Worm (Caenorhabditis elegans) whole organism, young adult: ENCODE results near the gene gly-5.

Source experiments
- B0261.1 ChIP-seq: sonication (generic microtip); optimal IDR thresholded peaks from 2 replicates; lab custom pipeline; 2016; ENCODE audit warnings: mild to moderate bottlenecking, missing genetic modification characterization, moderate library complexity, missing compliant biosample characterization
- F10E7.11 ChIP-seq: sonication (generic microtip); optimal IDR thresholded peaks from 2 replicates; lab custom pipeline; 2017; ENCODE audit warnings: mild to moderate bottlenecking, missing genetic modification characterization, moderate library complexity, missing compliant biosample characterization
- F22D6.2 ChIP-seq: sonication (generic microtip); optimal IDR thresholded peaks from 2 replicates; lab custom pipeline; 2016; ENCODE audit warnings: mild to moderate bottlenecking, missing genetic modification characterization, missing compliant biosample characterization
- F37B4.10 ChIP-seq: fragments of 200-800 bp; sonication (Bioruptor generic); IDR thresholded peaks from 2 replicates; pipeline ENCODE4 v1.3.6; 2022; ENCODE audit warnings: missing genetic modification characterization, missing compliant biosample characterization
- F39B2.1 ChIP-seq: fragments of 200-800 bp; sonication (Bioruptor generic); IDR thresholded peaks from 2 replicates; pipeline ENCODE4 v1.3.6; 2022; ENCODE audit warnings: missing genetic modification reagents, missing genetic modification characterization, missing compliant biosample characterization
- F57C9.4 ChIP-seq: sonication (generic microtip); optimal IDR thresholded peaks from 2 replicates; lab custom pipeline; 2017; ENCODE audit warnings: mild to moderate bottlenecking, missing genetic modification characterization, missing compliant biosample characterization
- K11D2.4 ChIP-seq: fragments of 200-800 bp; sonication (Bioruptor generic); IDR thresholded peaks from 2 replicates; pipeline ENCODE4 v1.3.6; 2022; ENCODE audit warnings: missing genetic modification reagents, missing genetic modification characterization, missing compliant biosample characterization
- Y53G8AR.9 ChIP-seq: fragments of 200-800 bp; sonication (Bioruptor generic); conservative IDR thresholded peaks from 2 replicates; pipeline ENCODE4 v1.3.6; 2022; ENCODE audit warnings: missing genetic modification reagents, missing genetic modification characterization, missing compliant biosample characterization
- ZK185.1 ChIP-seq: sonication (generic microtip); optimal IDR thresholded peaks from 2 replicates; lab custom pipeline; 2016; ENCODE audit warnings: mild to moderate bottlenecking, missing genetic modification characterization, missing compliant biosample characterization; ENCODE audit not compliant: poor library complexity, severe bottlenecking
- aptf-2 ChIP-seq: fragments of 200-800 bp; sonication (Bioruptor generic); conservative IDR thresholded peaks from 2 replicates; pipeline ENCODE4 v1.3.6; 2022; ENCODE audit warnings: missing genetic modification reagents, missing genetic modification characterization, missing compliant biosample characterization
- aptf-3 ChIP-seq: fragments of 200-800 bp; sonication (Bioruptor generic); IDR thresholded peaks from 2 replicates; pipeline ENCODE4 v1.3.6; 2022; ENCODE audit warnings: missing genetic modification characterization, missing compliant biosample characterization
- atf-7 ChIP-seq: sonication (generic microtip); optimal IDR thresholded peaks from 2 replicates; lab custom pipeline; 2017; ENCODE audit warnings: mild to moderate bottlenecking, missing genetic modification characterization, missing compliant biosample characterization
- attf-3 ChIP-seq: fragments of 200-800 bp; sonication (Bioruptor generic); conservative IDR thresholded peaks from 2 replicates; pipeline ENCODE4 v1.3.6; 2022; ENCODE audit warnings: missing genetic modification reagents, missing genetic modification characterization, missing compliant biosample characterization
- attf-5 ChIP-seq: fragments of 200-800 bp; sonication (Bioruptor generic); optimal IDR thresholded peaks from 2 replicates; lab custom pipeline; 2018; ENCODE audit warnings: mild to moderate bottlenecking, missing genetic modification characterization, missing compliant biosample characterization
- attf-6 ChIP-seq: fragments of 200-800 bp; sonication (Bioruptor generic); IDR thresholded peaks from 2 replicates; pipeline ENCODE4 v1.3.6; 2022; ENCODE audit warnings: missing genetic modification reagents, missing genetic modification characterization, missing compliant biosample characterization
- bed-2 ChIP-seq: fragments of 200-800 bp; sonication (Bioruptor generic); IDR thresholded peaks from 2 replicates; pipeline ENCODE4 v1.3.6; 2022; ENCODE audit warnings: missing genetic modification reagents, missing genetic modification characterization, missing compliant biosample characterization
- ceh-58 ChIP-seq: fragments of 200-800 bp; sonication (Bioruptor generic); IDR thresholded peaks from 2 replicates; pipeline ENCODE4 v1.3.6; 2022; ENCODE audit warnings: missing genetic modification characterization, missing compliant biosample characterization
- ceh-79 ChIP-seq: sonication (generic microtip); optimal IDR thresholded peaks from 2 replicates; lab custom pipeline; 2017; ENCODE audit warnings: mild to moderate bottlenecking, missing genetic modification characterization, missing compliant biosample characterization
- chd-7 ChIP-seq: sonication (generic microtip); optimal IDR thresholded peaks from 2 replicates; lab custom pipeline; 2016; ENCODE audit warnings: mild to moderate bottlenecking, missing genetic modification characterization, moderate library complexity, missing compliant biosample characterization
- dpl-1 ChIP-seq: fragments of 150-350 bp; optimal IDR thresholded peaks from 2 replicates; lab custom pipeline; 2014; ENCODE audit warnings: missing biosample characterization, missing genetic modification reagents, missing genetic modification characterization
- efl-1 ChIP-seq: fragments of 150-350 bp; optimal IDR thresholded peaks from 2 replicates; lab custom pipeline; 2014; ENCODE audit warnings: missing biosample characterization, missing genetic modification reagents, missing genetic modification characterization
- egl-44 ChIP-seq: fragments of 200-800 bp; sonication (Bioruptor generic); IDR thresholded peaks from 2 replicates; pipeline ENCODE4 v1.3.6; 2022; ENCODE audit warnings: missing genetic modification reagents, missing genetic modification characterization, missing compliant biosample characterization
- egrh-3 ChIP-seq: fragments of 200-800 bp; sonication (Bioruptor generic); IDR thresholded peaks from 2 replicates; pipeline ENCODE4 v1.3.6; 2022; ENCODE audit warnings: missing genetic modification reagents, missing genetic modification characterization, missing compliant biosample characterization
- ets-4 ChIP-seq: fragments of 200-800 bp; sonication (Bioruptor generic); optimal IDR thresholded peaks from 2 replicates; lab custom pipeline; 2018; ENCODE audit warnings: mild to moderate bottlenecking, missing genetic modification characterization, missing compliant biosample characterization
- hrde-1 ChIP-seq: sonication (generic microtip); optimal IDR thresholded peaks from 2 replicates; lab custom pipeline; 2016; ENCODE audit warnings: missing genetic modification characterization, mild to moderate bottlenecking, missing compliant biosample characterization, moderate library complexity, missing genotype, missing genetic modification reagents, borderline replicate concordance
- lag-1 ChIP-seq: fragments of 200-800 bp; sonication (Bioruptor generic); IDR thresholded peaks from 2 replicates; pipeline ENCODE4 v1.3.6; 2022; ENCODE audit warnings: missing genetic modification reagents, missing genetic modification characterization, missing compliant biosample characterization
- let-607 ChIP-seq, 2 experiments: fragments of 200-800 bp in 1 of 2; sonication (Bioruptor generic) in 1 of 2; sonication (generic microtip) in 1 of 2; optimal IDR thresholded peaks; 2 replicates each; lab custom pipeline; 2016 to 2018; ENCODE audit warnings: mild to moderate bottlenecking in 2 of 2, missing compliant biosample characterization in 2 of 2, missing genetic modification characterization in 2 of 2, moderate library complexity in 2 of 2, missing genotype in 1 of 2
- lin-26 ChIP-seq: fragments of 200-800 bp; sonication (Bioruptor generic); IDR thresholded peaks from 2 replicates; pipeline ENCODE4 v1.3.6; 2022; ENCODE audit warnings: missing genetic modification reagents, missing genetic modification characterization, missing compliant biosample characterization
- lsl-1 ChIP-seq: fragments of 200-800 bp; sonication (Bioruptor generic); optimal IDR thresholded peaks from 2 replicates; lab custom pipeline; 2018; ENCODE audit warnings: mild to moderate bottlenecking, missing genetic modification characterization, moderate library complexity, missing compliant biosample characterization
- madf-3 ChIP-seq: fragments of 200-800 bp; sonication (Bioruptor generic); IDR thresholded peaks from 2 replicates; pipeline ENCODE4 v1.3.6; 2022; ENCODE audit warnings: missing genetic modification reagents, missing genetic modification characterization, missing compliant biosample characterization
- madf-8 ChIP-seq: fragments of 200-800 bp; sonication (Bioruptor generic); conservative IDR thresholded peaks from 2 replicates; pipeline ENCODE4 v1.3.6; 2022; ENCODE audit warnings: missing genetic modification reagents, missing genetic modification characterization, missing compliant biosample characterization
- mcd-1 ChIP-seq: fragments of 200-800 bp; sonication (Bioruptor generic); IDR thresholded peaks from 2 replicates; pipeline ENCODE4 v1.3.6; 2022; ENCODE audit warnings: missing genetic modification reagents, missing genetic modification characterization, missing compliant biosample characterization
- mel-28 ChIP-seq: sonication (generic microtip); optimal IDR thresholded peaks from 2 replicates; lab custom pipeline; 2016; ENCODE audit warnings: borderline replicate concordance, mild to moderate bottlenecking, missing genetic modification characterization, missing compliant biosample characterization
- mxl-1 ChIP-seq: sonication (generic microtip); optimal IDR thresholded peaks from 2 replicates; lab custom pipeline; 2016; ENCODE audit warnings: missing genetic modification characterization, missing compliant biosample characterization
- nfya-1 ChIP-seq: sonication (generic microtip); optimal IDR thresholded peaks from 2 replicates; lab custom pipeline; 2017; ENCODE audit warnings: antibody characterized with exemption, missing compliant biosample characterization, missing genetic modification characterization, borderline replicate concordance; ENCODE audit not compliant: insufficient read depth
- nhr-90 ChIP-seq: sonication (generic microtip); optimal IDR thresholded peaks from 2 replicates; lab custom pipeline; 2016; ENCODE audit warnings: missing genotype, mild to moderate bottlenecking, missing genetic modification characterization, missing compliant biosample characterization
- rec-8 ChIP-seq, 2 experiments: sonication (generic microtip); optimal IDR thresholded peaks; 2 replicates each; lab custom pipeline; 2016; ENCODE audit warnings: mild to moderate bottlenecking in 2 of 2, missing genetic modification characterization in 2 of 2, missing genetic modification reagents in 2 of 2, missing genotype in 2 of 2, missing biosample characterization in 1 of 2, missing compliant biosample characterization in 1 of 2, moderate library complexity in 1 of 2
- sea-2 ChIP-seq: fragments of 200-800 bp; sonication (Bioruptor generic); IDR thresholded peaks from 2 replicates; pipeline ENCODE4 v1.3.6; 2022; ENCODE audit warnings: missing genetic modification characterization, missing compliant biosample characterization
- snpc-1.1 ChIP-seq: sonication (generic microtip); optimal IDR thresholded peaks from 2 replicates; lab custom pipeline; 2017; ENCODE audit warnings: missing genetic modification characterization, mild to moderate bottlenecking, missing compliant biosample characterization, antibody characterized with exemption, moderate library complexity, missing genotype, missing genetic modification reagents; ENCODE audit not compliant: insufficient read depth
- snpc-1.3 ChIP-seq: sonication (generic microtip); optimal IDR thresholded peaks from 2 replicates; lab custom pipeline; 2017; ENCODE audit warnings: missing genetic modification characterization, mild to moderate bottlenecking, missing compliant biosample characterization, antibody characterized with exemption, moderate library complexity, missing genotype, missing genetic modification reagents; ENCODE audit not compliant: insufficient read depth
- somi-1 ChIP-seq: fragments of 200-800 bp; sonication (Bioruptor generic); optimal IDR thresholded peaks from 2 replicates; lab custom pipeline; 2018; ENCODE audit warnings: mild to moderate bottlenecking, missing genetic modification characterization, missing compliant biosample characterization
- unc-130 ChIP-seq: sonication (generic microtip); optimal IDR thresholded peaks from 2 replicates; lab custom pipeline; 2016; ENCODE audit warnings: missing genetic modification reagents, missing genetic modification characterization, missing compliant biosample characterization
- zfh-2 ChIP-seq: fragments of 200-800 bp; sonication (Bioruptor generic); conservative IDR thresholded peaks from 2 replicates; pipeline ENCODE4 v1.3.6; 2022; ENCODE audit warnings: missing genetic modification reagents, missing genetic modification characterization, missing compliant biosample characterization
- ztf-22 ChIP-seq: fragments of 200-800 bp; sonication (Bioruptor generic); optimal IDR thresholded peaks from 2 replicates; lab custom pipeline; 2018; ENCODE audit warnings: mild to moderate bottlenecking, missing genetic modification characterization, moderate library complexity, missing compliant biosample characterization
- ztf-25 ChIP-seq: fragments of 200-800 bp; sonication (Bioruptor generic); IDR thresholded peaks from 2 replicates; pipeline ENCODE4 v1.3.6; 2022; ENCODE audit warnings: missing genetic modification reagents, missing genetic modification characterization, missing compliant biosample characterization

The gly-5 gene

ce11 chrIII:13216488-13217016 lies 29.4 kb downstream of the gly-5 start:
- TF ChIP-seq lsl-1 (GFP tag; lab: Kevin White, UChicago) (no peak), efl-1 (GFP tag; lab: Kevin White, UChicago) (no peak), atf-7 (tag; lab: Kevin White, UChicago) (no peak), ztf-22 (no peak), mxl-1 (tag; lab: Kevin White, UChicago) (no peak), F57C9.4 (no peak), lag-1 (no peak), ets-4 (no peak)
- TF ChIP-seq, all 124 proteins: peak for 0

- no peak for TF ChIP-seq aptf-3 (GFP tag; lab: Robert Waterston, UW)
- TF ChIP-seq snpc-1.1 (tag; lab: Kevin White, UChicago) = no peak
- no peak for TF ChIP-seq mel-28 (tag; lab: Kevin White, UChicago)
- no peak for TF ChIP-seq chd-7 (tag; lab: Kevin White, UChicago)
- no peak for TF ChIP-seq attf-5
- no peak for TF ChIP-seq ztf-25 (GFP tag; lab: Robert Waterston, UW)
- TF ChIP-seq hrde-1 = no peak
- no peak for TF ChIP-seq F10E7.11
- no peak for TF ChIP-seq ceh-58
- no peak for TF ChIP-seq K11D2.4 (GFP tag; lab: Robert Waterston, UW)
- no peak for TF ChIP-seq egl-44 (GFP tag; lab: Robert Waterston, UW)
- no peak for TF ChIP-seq dpl-1 (GFP tag; lab: Kevin White, UChicago)
- no peak for TF ChIP-seq ceh-79 (tag; lab: Kevin White, UChicago)
- no peak for TF ChIP-seq sea-2 (GFP tag; lab: Robert Waterston, UW)
- no peak for TF ChIP-seq attf-3 (GFP tag; lab: Robert Waterston, UW)
- TF ChIP-seq, all 124 proteins: peak for 0
These were observed 35.6 kb downstream of the gly-5 start, which contains the start of gene Y43F4A.1 for ce11 chrIII:13222772-13223171. Y43F4A.1 (plus strand) TSS chrIII:13223072.

ce11 chrIII:13224395-13224794 lies 37.2 kb downstream of the gly-5 start:
- TF ChIP-seq madf-8 (GFP tag; lab: Robert Waterston, UW) (no peak), nfya-1 (no peak), F57C9.4 (no peak), Y53G8AR.9 (GFP tag; lab: Robert Waterston, UW) (no peak), F37B4.10 (GFP tag; lab: Robert Waterston, UW) (no peak), unc-130 (GFP tag; lab: Kevin White, UChicago) (no peak), F39B2.1 (GFP tag; lab: Robert Waterston, UW) (no peak), lin-26 (GFP tag; lab: Robert Waterston, UW) (peak; percentile 81; the same call in 1 of the 2 replicates), rec-8 (tag; optimal IDR thresholded peaks at IDR 0.05; lab: Kevin White, UChicago) (peak; percentile 21 to 22), egl-44 (GFP tag; lab: Robert Waterston, UW) (no peak), aptf-3 (GFP tag; lab: Robert Waterston, UW) (no peak), bed-2 (GFP tag; lab: Robert Waterston, UW) (no peak), mcd-1 (GFP tag; lab: Robert Waterston, UW) (no peak), nhr-90 (tag; lab: Kevin White, UChicago) (peak; percentile 40), aptf-2 (GFP tag; lab: Robert Waterston, UW) (no peak), snpc-1.3 (tag; lab: Kevin White, UChicago) (peak; percentile 38), attf-3 (GFP tag; lab: Robert Waterston, UW) (no peak), ZK185.1 (tag; lab: Kevin White, UChicago) (no peak), B0261.1 (peak; percentile 77), sea-2 (GFP tag; lab: Robert Waterston, UW) (no peak), efl-1 (GFP tag; lab: Kevin White, UChicago) (no peak), let-607 (tag; optimal IDR thresholded peaks at IDR 0.05; lab: Kevin White, UChicago) (no peak), egrh-3 (GFP tag; lab: Robert Waterston, UW) (no peak), somi-1 (GFP tag; lab: Kevin White, UChicago) (no peak), madf-3 (no peak), zfh-2 (GFP tag; lab: Robert Waterston, UW) (no peak), attf-6 (GFP tag; lab: Robert Waterston, UW) (no peak), F22D6.2 (tag; lab: Kevin White, UChicago) (no peak)
